Worm (Caenorhabditis elegans) whole organism, late embryonic: Measurements from ENCODE around the gene T27D12.1.

Source experiments
- ama-1 ChIP-seq: fragments of 150-350 bp; optimal IDR thresholded peaks from 2 replicates; lab custom pipeline; 2014
- ceh-24 ChIP-seq: sonication (generic microtip); optimal IDR thresholded peaks from 2 replicates; lab custom pipeline; 2016; ENCODE audit warnings: mild to moderate bottlenecking, missing genetic modification characterization, missing compliant biosample characterization
- ceh-6 ChIP-seq: fragments of 200-800 bp; sonication (Bioruptor generic); optimal IDR thresholded peaks from 2 replicates; lab custom pipeline; 2018; ENCODE audit warnings: mild to moderate bottlenecking, missing genetic modification characterization, missing compliant biosample characterization
- ets-4 ChIP-seq: sonication (generic microtip); optimal IDR thresholded peaks from 2 replicates; lab custom pipeline; 2016; ENCODE audit warnings: missing genetic modification characterization, missing compliant biosample characterization
- lim-6 ChIP-seq: sonication (generic microtip); optimal IDR thresholded peaks from 2 replicates; lab custom pipeline; 2016; ENCODE audit warnings: missing genetic modification characterization, missing compliant biosample characterization
- mec-3 ChIP-seq: sonication (generic microtip); optimal IDR thresholded peaks from 2 replicates; lab custom pipeline; 2016; ENCODE audit warnings: borderline replicate concordance, missing genetic modification characterization, missing compliant biosample characterization
- nfya-1 ChIP-seq: sonication (generic microtip); optimal IDR thresholded peaks from 2 replicates; lab custom pipeline; 2017; ENCODE audit warnings: missing genetic modification characterization, mild to moderate bottlenecking, missing compliant biosample characterization, antibody characterized with exemption, moderate library complexity
- pat-9 ChIP-seq: fragments of 200-800 bp; sonication (Bioruptor generic); optimal IDR thresholded peaks from 2 replicates; lab custom pipeline; 2018; ENCODE audit warnings: mild to moderate bottlenecking, missing genetic modification characterization, moderate library complexity, missing compliant biosample characterization
- unc-3 ChIP-seq, 2 experiments: fragments of 200-800 bp in 1 of 2; sonication (Bioruptor generic) in 1 of 2; sonication (generic microtip) in 1 of 2; conservative IDR thresholded peaks in 1 of 2; optimal IDR thresholded peaks in 1 of 2; 2 replicates each; pipeline versions ENCODE4 v1.3.6 to Lab custom; 2016 to 2022; ENCODE audit warnings: missing compliant biosample characterization in 2 of 2, missing genetic modification characterization in 2 of 2, missing genetic modification reagents in 1 of 2

ce11 chrII:11836554-11837218 is 5.7 kb upstream of the T27D12.1 start:
- no peak for TF ChIP-seq mec-3 (tag; lab: Kevin White, UChicago)
- TF ChIP-seq pat-9: no peak
- no peak for TF ChIP-seq ceh-24 (tag; lab: Kevin White, UChicago)
- no peak for TF ChIP-seq ets-4
- TF ChIP-seq unc-3 (GFP tag; conservative IDR thresholded peaks at IDR 0.05; lab: Robert Waterston, UW): no peak
- no peak for TF ChIP-seq unc-3 (tag; optimal IDR thresholded peaks at IDR 0.05; lab: Kevin White, UChicago)
- no peak for TF ChIP-seq ceh-6 (GFP tag; lab: Kevin White, UChicago)
- no peak for TF ChIP-seq lim-6 (tag; lab: Kevin White, UChicago)
- TF ChIP-seq ama-1 (lab: Kevin White, UChicago): no peak
- no peak for TF ChIP-seq nfya-1
